Worm (Caenorhabditis elegans): ENCODE data around the gene F33D4.4.

ce11 chrIV:7754114-7754513, 47.4 kb upstream of the F33D4.4 start:
- TF ChIP-seq unc-62 (GFP tag; optimal IDR thresholded peaks at IDR 0.05), result no peak
- TF ChIP-seq unc-120 (tag; optimal IDR thresholded peaks at IDR 0.05; ENCODE audit: poor library complexity, severe bottlenecking), result no peak
- TF ChIP-seq nhr-2 (tag; optimal IDR thresholded peaks at IDR 0.05), result no peak
- TF ChIP-seq nhr-12 (tag; optimal IDR thresholded peaks at IDR 0.05), result no peak
- TF ChIP-seq blmp-1 (tag; optimal IDR thresholded peaks at IDR 0.05), result no peak
- TF ChIP-seq pha-4 (tag; optimal IDR thresholded peaks at IDR 0.05), result no peak
- TF ChIP-seq nhr-237 (tag; optimal IDR thresholded peaks at IDR 0.05), result no peak
- TF ChIP-seq bed-3 (GFP tag; optimal IDR thresholded peaks at IDR 0.05), result no peak
- TF ChIP-seq ztf-11 (tag; optimal IDR thresholded peaks at IDR 0.05), result no peak
- no peak for TF ChIP-seq snpc-4 (tag; optimal IDR thresholded peaks at IDR 0.05)
- no peak for TF ChIP-seq lsy-2 (tag; optimal IDR thresholded peaks at IDR 0.05)
- TF ChIP-seq ces-1 (GFP tag; optimal IDR thresholded peaks at IDR 0.05), result no peak
- no peak for TF ChIP-seq unc-39 (tag; optimal IDR thresholded peaks at IDR 0.05)

Data from whole organism, mixed stage, embryonic.